Fruit fly (Drosophila melanogaster) whole organism, embryonic: ENCODE data around the gene cbt.

Source experiments
- Atf-2 ChIP-seq: fragments of 200-800 bp; sonication (Bioruptor generic); optimal IDR thresholded peaks from 2 replicates; lab custom pipeline; 2016; ENCODE audit warnings: missing biosample characterization, missing genetic modification characterization
- CG12219 ChIP-seq: fragments of 200-800 bp; sonication (Bioruptor generic); optimal IDR thresholded peaks from 3 replicates; lab custom pipeline; 2018; ENCODE audit warnings: missing biosample characterization, mild to moderate bottlenecking, missing genetic modification characterization
- CG12299 ChIP-seq: fragments of 200-800 bp; sonication (Bioruptor generic); optimal IDR thresholded peaks from 2 replicates; lab custom pipeline; 2018; ENCODE audit warnings: missing biosample characterization, mild to moderate bottlenecking, missing genetic modification characterization
- CG12942 ChIP-seq: fragments of 200-800 bp; sonication (Bioruptor generic); optimal IDR thresholded peaks from 3 replicates; lab custom pipeline; 2016; ENCODE audit warnings: missing biosample characterization, missing genetic modification characterization
- CG14441 ChIP-seq: fragments of 200-800 bp; sonication (Bioruptor generic); IDR thresholded peaks from 2 replicates; pipeline ENCODE4 v1.3.6; 2022; ENCODE audit warnings: missing biosample characterization, missing genetic modification characterization
- CG1602 ChIP-seq: fragments of 200-800 bp; sonication (Bioruptor generic); optimal IDR thresholded peaks from 3 replicates; lab custom pipeline; 2016; ENCODE audit warnings: missing biosample characterization, missing genetic modification characterization
- CG16779 ChIP-seq: fragments of 200-800 bp; sonication (Bioruptor generic); IDR thresholded peaks from 2 replicates; pipeline ENCODE4 v1.3.6; 2022; ENCODE audit warnings: missing biosample characterization, missing genetic modification characterization
- CG2712 ChIP-seq: fragments of 200-800 bp; optimal IDR thresholded peaks from 3 replicates; lab custom pipeline; 2019; ENCODE audit warnings: missing biosample characterization, mild to moderate bottlenecking, missing genetic modification characterization, moderate library complexity
- CG32767 ChIP-seq: fragments of 200-800 bp; sonication (Bioruptor generic); IDR thresholded peaks from 2 replicates; pipeline ENCODE4 v1.3.6; 2022; ENCODE audit warnings: missing biosample characterization, missing genetic modification characterization
- CG33213 ChIP-seq: fragments of 200-800 bp; sonication (Bioruptor generic); optimal IDR thresholded peaks from 3 replicates; lab custom pipeline; 2016; ENCODE audit warnings: missing biosample characterization, missing genetic modification characterization
- CG4854 ChIP-seq: fragments of 200-800 bp; sonication (Bioruptor generic); optimal IDR thresholded peaks from 2 replicates; lab custom pipeline; 2016; ENCODE audit warnings: missing biosample characterization, missing genetic modification characterization, inconsistent platforms
- CG7928 ChIP-seq: fragments of 200-800 bp; sonication (Bioruptor generic); optimal IDR thresholded peaks from 2 replicates; lab custom pipeline; 2017; ENCODE audit warnings: missing biosample characterization, mild to moderate bottlenecking, missing genetic modification characterization
- CG9215 ChIP-seq: fragments of 200-800 bp; sonication (Bioruptor generic); IDR thresholded peaks from 2 replicates; pipeline ENCODE4 v1.3.6; 2022; ENCODE audit warnings: missing biosample characterization, missing genetic modification characterization
- D19A ChIP-seq: fragments of 200-800 bp; optimal IDR thresholded peaks from 3 replicates; lab custom pipeline; 2019; ENCODE audit warnings: missing biosample characterization, mild to moderate bottlenecking, missing genetic modification characterization, moderate library complexity
- E2f2 ChIP-seq: fragments of 200-800 bp; sonication (Bioruptor generic); IDR thresholded peaks from 2 replicates; pipeline ENCODE4 v1.3.6; 2022; ENCODE audit warnings: missing biosample characterization, missing genetic modification characterization
- HLH3B ChIP-seq: fragments of 200-800 bp; sonication (Bioruptor generic); IDR thresholded peaks from 2 replicates; pipeline ENCODE4 v1.3.6; 2022; ENCODE audit warnings: missing biosample characterization, missing genetic modification characterization
- Hey ChIP-seq: fragments of 200-800 bp; sonication (Bioruptor generic); optimal IDR thresholded peaks from 3 replicates; lab custom pipeline; 2018; ENCODE audit warnings: missing biosample characterization, mild to moderate bottlenecking, missing genetic modification characterization
- HmgZ ChIP-seq: fragments of 200-800 bp; sonication (Bioruptor generic); optimal IDR thresholded peaks from 2 replicates; lab custom pipeline; 2018; ENCODE audit warnings: missing biosample characterization, mild to moderate bottlenecking, missing genetic modification characterization
- Hr3 ChIP-seq: fragments of 200-800 bp; sonication (Bioruptor generic); optimal IDR thresholded peaks from 3 replicates; lab custom pipeline; 2016; ENCODE audit warnings: missing biosample characterization, missing genetic modification characterization
- MBD-R2 ChIP-seq: fragments of 200-800 bp; sonication (Bioruptor generic); IDR thresholded peaks from 2 replicates; pipeline ENCODE4 v1.3.6; 2022; ENCODE audit warnings: missing biosample characterization, missing genetic modification characterization
- NC2α ChIP-seq: fragments of 200-800 bp; sonication (Bioruptor generic); optimal IDR thresholded peaks from 2 replicates; lab custom pipeline; 2016; ENCODE audit warnings: missing biosample characterization, missing genetic modification characterization
- Nf-YC ChIP-seq: fragments of 200-800 bp; optimal IDR thresholded peaks from 3 replicates; lab custom pipeline; 2019; ENCODE audit warnings: missing biosample characterization, mild to moderate bottlenecking, missing genetic modification characterization, moderate library complexity
- Pdp1 ChIP-seq, 2 experiments: fragments of 200-800 bp; sonication (Bioruptor generic); optimal IDR thresholded peaks; 3 replicates each; lab custom pipeline; 2016; ENCODE audit warnings: missing biosample characterization in 2 of 2, missing genetic modification characterization in 2 of 2, mild to moderate bottlenecking in 1 of 2, moderate library complexity in 1 of 2
- Ptx1 ChIP-seq: fragments of 200-800 bp; sonication (Bioruptor generic); IDR thresholded peaks from 2 replicates; pipeline ENCODE4 v1.3.6; 2022; ENCODE audit warnings: missing biosample characterization, missing genetic modification characterization
- Ravus ChIP-seq: fragments of 200-800 bp; sonication (Bioruptor generic); IDR thresholded peaks from 2 replicates; pipeline ENCODE4 v1.3.6; 2022; ENCODE audit warnings: missing biosample characterization, missing genetic modification characterization
- Rx ChIP-seq: fragments of 200-800 bp; sonication (Bioruptor generic); IDR thresholded peaks from 2 replicates; pipeline ENCODE4 v1.3.6; 2022; ENCODE audit warnings: missing biosample characterization, missing genetic modification characterization
- Tbp ChIP-seq: fragments of >200 bp; optimal IDR thresholded peaks from 2 replicates; lab custom pipeline; 2018; ENCODE audit warnings: missing biosample characterization, missing genetic modification characterization
- amos ChIP-seq: fragments of 200-800 bp; sonication (Bioruptor generic); IDR thresholded peaks from 2 replicates; pipeline ENCODE4 v1.3.6; 2022; ENCODE audit warnings: missing biosample characterization, missing genetic modification characterization; ENCODE audit not compliant: partially characterized antibody
- ara ChIP-seq: fragments of 200-800 bp; sonication (Bioruptor generic); IDR thresholded peaks from 2 replicates; pipeline ENCODE4 v1.3.6; 2022; ENCODE audit warnings: missing biosample characterization, missing genetic modification characterization
- bab2 ChIP-seq: fragments of 200-800 bp; sonication (Bioruptor generic); optimal IDR thresholded peaks from 2 replicates; lab custom pipeline; 2016; ENCODE audit warnings: missing biosample characterization, missing genetic modification characterization
- da ChIP-seq: fragments of 200-800 bp; sonication (Bioruptor generic); optimal IDR thresholded peaks from 2 replicates; lab custom pipeline; 2016; ENCODE audit warnings: missing biosample characterization, missing genetic modification characterization
- dimm ChIP-seq: fragments of 200-800 bp; sonication (Bioruptor generic); IDR thresholded peaks from 2 replicates; pipeline ENCODE4 v1.3.6; 2022; ENCODE audit warnings: missing biosample characterization, missing genetic modification characterization
- fd64A ChIP-seq: fragments of 200-800 bp; sonication (Bioruptor generic); optimal IDR thresholded peaks from 3 replicates; lab custom pipeline; 2018; ENCODE audit warnings: missing biosample characterization, mild to moderate bottlenecking, missing genetic modification characterization
- gsb ChIP-seq: fragments of 200-800 bp; sonication (Bioruptor generic); IDR thresholded peaks from 2 replicates; pipeline ENCODE4 v1.3.6; 2022; ENCODE audit warnings: missing biosample characterization, missing genetic modification characterization
- h ChIP-seq: fragments of >200 bp; optimal IDR thresholded peaks from 2 replicates; lab custom pipeline; 2017
- hkb ChIP-seq, 2 experiments: fragments of 200-800 bp in 1 of 2; fragments of >200 bp in 1 of 2; sonication (Bioruptor generic) in 1 of 2; IDR thresholded peaks in 1 of 2; optimal IDR thresholded peaks in 1 of 2; 2 replicates each; pipeline versions ENCODE4 v1.3.6 to Lab custom; 2017 to 2022; ENCODE audit warnings: missing biosample characterization in 1 of 2, missing genetic modification characterization in 1 of 2
- lola ChIP-seq, 3 experiments: fragments of >200 bp in 2 of 3; fragments of 200-800 bp in 1 of 3; sonication (Bioruptor generic) in 1 of 3; optimal IDR thresholded peaks; 2 replicates each; lab custom pipeline; 2017 to 2019; ENCODE audit warnings: missing biosample characterization in 3 of 3, missing genetic modification characterization in 3 of 3, mild to moderate bottlenecking in 1 of 3, moderate library complexity in 1 of 3
- lov ChIP-seq, 2 experiments: fragments of 200-800 bp in 1 of 2; fragments of >200 bp in 1 of 2; sonication (Bioruptor generic) in 1 of 2; IDR thresholded peaks in 1 of 2; optimal IDR thresholded peaks in 1 of 2; 2 replicates in 1 of 2; 3 replicates in 1 of 2; pipeline versions ENCODE4 v1.3.6 to Lab custom; 2017 to 2022; ENCODE audit warnings: missing biosample characterization in 1 of 2, missing genetic modification characterization in 1 of 2
- odd ChIP-seq: fragments of 200-800 bp; sonication (Bioruptor generic); optimal IDR thresholded peaks from 2 replicates; lab custom pipeline; 2017; ENCODE audit warnings: missing biosample characterization, mild to moderate bottlenecking, missing genetic modification characterization
- p53 ChIP-seq: fragments of 200-800 bp; sonication (Bioruptor generic); optimal IDR thresholded peaks from 2 replicates; lab custom pipeline; 2016; ENCODE audit warnings: missing biosample characterization, missing genetic modification characterization
- pb ChIP-seq: fragments of 200-800 bp; sonication (Bioruptor generic); optimal IDR thresholded peaks from 3 replicates; lab custom pipeline; 2016; ENCODE audit warnings: missing biosample characterization, missing genetic modification characterization
- pum ChIP-seq: fragments of 200-800 bp; sonication (Bioruptor generic); optimal IDR thresholded peaks from 2 replicates; lab custom pipeline; 2016; ENCODE audit warnings: missing biosample characterization, missing genetic modification characterization
- run ChIP-seq: fragments of 200-800 bp; sonication (Bioruptor generic); optimal IDR thresholded peaks from 3 replicates; lab custom pipeline; 2018; ENCODE audit warnings: missing biosample characterization, mild to moderate bottlenecking, missing genetic modification characterization
- salm ChIP-seq: fragments of 200-800 bp; sonication (Bioruptor generic); optimal IDR thresholded peaks from 2 replicates; lab custom pipeline; 2018; ENCODE audit warnings: missing biosample characterization, mild to moderate bottlenecking, missing genetic modification characterization
- sc ChIP-seq, 3 experiments: fragments of >200 bp in 2 of 3; fragments of 200-800 bp in 1 of 3; sonication (Bioruptor generic) in 1 of 3; optimal IDR thresholded peaks; 2 replicates in 2 of 3; 3 replicates in 1 of 3; lab custom pipeline; 2017; ENCODE audit warnings: mild to moderate bottlenecking in 1 of 3, missing biosample characterization in 1 of 3, missing genetic modification characterization in 1 of 3, missing genetic modification reagents in 1 of 3
- stc ChIP-seq: fragments of 200-800 bp; sonication (Bioruptor generic); IDR thresholded peaks from 2 replicates; pipeline ENCODE4 v1.3.6; 2022; ENCODE audit warnings: missing biosample characterization, missing genetic modification characterization
- tap ChIP-seq: fragments of 200-800 bp; optimal IDR thresholded peaks from 3 replicates; lab custom pipeline; 2019; ENCODE audit warnings: missing biosample characterization, mild to moderate bottlenecking, missing genetic modification characterization, moderate library complexity
- usp ChIP-seq: fragments of >200 bp; optimal IDR thresholded peaks from 2 replicates; lab custom pipeline; 2017; ENCODE audit warnings: missing biosample characterization, missing genetic modification characterization
- wor ChIP-seq: fragments of 200-800 bp; sonication (Bioruptor generic); IDR thresholded peaks from 2 replicates; pipeline ENCODE4 v1.3.6; 2022; ENCODE audit warnings: missing biosample characterization, missing genetic modification characterization

Gene cbt

DNA sequence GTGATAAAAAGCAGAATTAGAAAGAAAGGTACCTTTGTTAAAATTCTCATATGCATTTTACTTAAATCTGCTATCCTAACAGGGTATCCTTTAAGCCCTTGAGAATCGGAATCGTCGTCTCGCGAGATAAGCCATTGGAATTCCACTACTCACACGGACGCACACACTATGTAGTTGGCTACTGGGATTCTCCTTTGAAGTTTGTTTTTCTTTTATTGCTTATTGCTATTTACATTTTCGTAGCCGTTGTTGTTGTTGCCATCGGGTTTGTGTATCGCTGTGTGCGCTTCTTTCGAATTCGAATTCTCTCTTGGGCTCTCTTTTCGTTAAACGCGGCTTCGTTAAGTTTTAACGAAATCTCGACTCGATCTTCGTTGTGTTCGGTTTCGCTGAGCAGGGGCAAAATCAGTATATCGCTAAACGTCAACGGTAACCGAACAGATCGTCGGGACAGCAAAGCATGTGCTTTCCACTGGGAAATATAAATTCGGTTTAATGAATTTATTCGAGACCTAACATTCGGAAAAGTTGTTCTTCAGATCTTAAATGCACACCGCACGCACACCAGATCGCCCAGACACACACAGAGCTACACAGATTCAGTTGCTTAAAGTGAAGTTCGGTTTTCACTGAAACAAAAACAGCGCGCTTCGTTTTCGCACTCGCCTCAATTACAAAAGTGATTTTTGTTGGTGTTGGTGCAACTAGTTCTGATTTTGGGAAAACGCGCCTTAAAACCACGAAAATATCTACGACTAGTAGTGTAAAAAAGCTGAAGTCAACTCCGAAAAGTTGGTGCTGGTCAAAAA, 48.5 kb downstream of the cbt start, which contains the start of gene ex (continued):
- TF ChIP-seq CG12219: peak; percentile 81
- peak; percentile 73 for TF ChIP-seq Hey (tag; lab: Kevin White, UChicago)
- peak; percentile 66; the same call in 1 of the 2 replicates for TF ChIP-seq stc (GFP tag; lab: Robert Waterston, UW)
- peak; percentile 85 for TF ChIP-seq odd (GFP tag; lab: Kevin White, UChicago)
- TF ChIP-seq amos (GFP tag; lab: Robert Waterston, UW): peak; percentile 24; the same call in 1 of the 2 replicates
- no peak for TF ChIP-seq lola (GFP tag; optimal IDR thresholded peaks at IDR 0.05; lab: Kevin White, UChicago)
- TF ChIP-seq gsb (GFP tag; lab: Robert Waterston, UW): no peak
- TF ChIP-seq Nf-YC (tag; lab: Kevin White, UChicago): peak; percentile 33
- TF ChIP-seq wor: no peak
- TF ChIP-seq Tbp (GFP tag; lab: Kevin White, UChicago): no peak
- TF ChIP-seq CG12942: no peak
- TF ChIP-seq usp (GFP tag; lab: Kevin White, UChicago): no peak
- peak; percentile 30 for TF ChIP-seq pb (GFP tag; lab: Kevin White, UChicago)
- peak; percentile 66 for TF ChIP-seq tap (tag; lab: Kevin White, UChicago)
- no peak for TF ChIP-seq Rx (GFP tag; lab: Robert Waterston, UW)
- peak; percentile 65 for TF ChIP-seq HmgZ (tag; lab: Kevin White, UChicago)
- peak; percentile 8 for TF ChIP-seq CG7928 (GFP tag; lab: Kevin White, UChicago)
- peak; percentile 57 for TF ChIP-seq bab2 (GFP tag; lab: Kevin White, UChicago)
- TF ChIP-seq Pdp1 (GFP tag; optimal IDR thresholded peaks at IDR 0.05; lab: Kevin White, UChicago): peak in 1 of 2 experiments; percentile 23
- no peak for TF ChIP-seq h (lab: Kevin White, UChicago)
- TF ChIP-seq hkb (optimal IDR thresholded peaks at IDR 0.05; lab: Kevin White, UChicago): no peak
- TF ChIP-seq hkb (GFP tag; IDR thresholded peaks at IDR 0.05; lab: Robert Waterston, UW): peak; percentile 81
- TF ChIP-seq CG12299 (tag; lab: Kevin White, UChicago): peak; percentile 65
- no peak for TF ChIP-seq NC2α (GFP tag; lab: Kevin White, UChicago)
- TF ChIP-seq Ptx1 (GFP tag; lab: Robert Waterston, UW): no peak
- peak; percentile 45; the same call in 1 of the 2 replicates for TF ChIP-seq CG32767 (GFP tag; lab: Robert Waterston, UW)
- no peak for TF ChIP-seq CG1602 (GFP tag; lab: Kevin White, UChicago)
- peak; percentile 35 for TF ChIP-seq salm (tag; lab: Kevin White, UChicago)
- TF ChIP-seq fd64A: peak; percentile 83
- no peak for TF ChIP-seq Atf-2 (GFP tag; lab: Kevin White, UChicago)
- TF ChIP-seq Ravus (GFP tag; lab: Robert Waterston, UW): no peak
- TF ChIP-seq Hr3: no peak
- no peak; the same call in 1 of the 2 replicates for TF ChIP-seq MBD-R2
- peak; percentile 27; the same call in 1 of the 2 replicates for TF ChIP-seq E2f2 (GFP tag; lab: Robert Waterston, UW)
- TF ChIP-seq D19A: peak; percentile 30
- TF ChIP-seq CG33213 (GFP tag; lab: Kevin White, UChicago): peak; percentile 29
- TF ChIP-seq CG16779 (GFP tag; lab: Robert Waterston, UW): no peak
- no peak for TF ChIP-seq CG9215 (GFP tag; lab: Robert Waterston, UW)
- no peak; the same call in 1 of the 2 replicates for TF ChIP-seq ara
- TF ChIP-seq p53 (GFP tag; lab: Kevin White, UChicago): peak; percentile 34
- TF ChIP-seq HLH3B: peak; percentile 49; the same call in 1 of the 2 replicates
- TF ChIP-seq run (tag; lab: Kevin White, UChicago): peak; percentile 26
- no peak for TF ChIP-seq da (GFP tag; lab: Kevin White, UChicago)
- TF ChIP-seq CG14441 (GFP tag; lab: Robert Waterston, UW): no peak
- TF ChIP-seq CG4854 (GFP tag; lab: Kevin White, UChicago): peak; percentile 31
- TF ChIP-seq dimm (GFP tag; lab: Robert Waterston, UW): no peak
- TF ChIP-seq pum (GFP tag; lab: Kevin White, UChicago): no peak
- TF ChIP-seq lov (optimal IDR thresholded peaks at IDR 0.05; lab: Kevin White, UChicago): no peak
- peak; percentile 52; the same call in 1 of the 3 replicates for TF ChIP-seq lov (GFP tag; IDR thresholded peaks at IDR 0.05; lab: Robert Waterston, UW)
- no peak for TF ChIP-seq sc (optimal IDR thresholded peaks at IDR 0.05; lab: Kevin White, UChicago)
- TF ChIP-seq sc (GFP tag; optimal IDR thresholded peaks at IDR 0.05; lab: Kevin White, UChicago): peak; percentile 52
- TF ChIP-seq CG2712 (tag; lab: Kevin White, UChicago): peak; percentile 50
